Fruit fly (Drosophila melanogaster): ENCODE data around the gene CG2258.

Gene CG2258

dm6 chrX:8100026-8100825 is 1.7 kb downstream of the CG2258 start (continued):
- TF ChIP-seq jumu (GFP tag; optimal IDR thresholded peaks at IDR 0.05) (peak; percentile 49), wek (GFP tag; optimal IDR thresholded peaks at IDR 0.05) (no peak), CG17328 (GFP tag; IDR thresholded peaks at IDR 0.05) (peak; percentile 88), CrebB (tag; optimal IDR thresholded peaks at IDR 0.05) (peak; percentile 74), CG9215 (GFP tag; IDR thresholded peaks at IDR 0.05) (peak; percentile 67), E2f2 (GFP tag; IDR thresholded peaks at IDR 0.05) (peak; percentile 72), bigmax (GFP tag; optimal IDR thresholded peaks at IDR 0.05) (no peak), CG13123 (GFP tag; optimal IDR thresholded peaks at IDR 0.05) (peak; percentile 45), CG2129 (GFP tag; IDR thresholded peaks at IDR 0.05; ENCODE audit: partially characterized antibody) (no peak), HLH54F (GFP tag; optimal IDR thresholded peaks at IDR 0.05) (peak; percentile 49), Drgx (GFP tag; IDR thresholded peaks at IDR 0.05) (peak; percentile 91), unc-4 (GFP tag; IDR thresholded peaks at IDR 0.05; ENCODE audit: partially characterized antibody) (no peak), CG43689 (GFP tag; IDR thresholded peaks at IDR 0.05) (peak; percentile 63), chn (GFP tag; optimal IDR thresholded peaks at IDR 0.05) (peak; percentile 67), CG6854 (GFP tag; optimal IDR thresholded peaks at IDR 0.05) (peak; percentile 81), dm (GFP tag; optimal IDR thresholded peaks at IDR 0.05) (peak; percentile 27), Opbp (GFP tag; IDR thresholded peaks at IDR 0.05; ENCODE audit: partially characterized antibody) (no peak), dysf (GFP tag; IDR thresholded peaks at IDR 0.05) (peak; percentile 90), CG18764 (GFP tag; optimal IDR thresholded peaks at IDR 0.05) (peak; percentile 34), oc (tag; optimal IDR thresholded peaks at IDR 0.05) (peak; percentile 85), Mad (GFP tag; optimal IDR thresholded peaks at IDR 0.05) (peak; percentile 17), CoRest (tag; optimal IDR thresholded peaks at IDR 0.05) (peak; percentile 77), CG9817 (tag; optimal IDR thresholded peaks at IDR 0.05) (peak; percentile 57), Ravus (GFP tag; IDR thresholded peaks at IDR 0.05) (peak; percentile 67; the same call in 1 of the 2 replicates), Trl (optimal IDR thresholded peaks at IDR 0.05) (peak; percentile 60 to 61), Trl (GFP tag; optimal IDR thresholded peaks at IDR 0.05) (peak; percentile 49), dimm (GFP tag; IDR thresholded peaks at IDR 0.05) (0 out of 2 replicates have a peak, but pooled peaks have one; percentile 48), CG7987 (GFP tag; optimal IDR thresholded peaks at IDR 0.05) (peak; percentile 59), Ada2b (GFP tag; IDR thresholded peaks at IDR 0.05) (peak; percentile 88), CG10654 (GFP tag; optimal IDR thresholded peaks at IDR 0.05) (peak; percentile 65), Oli (tag; optimal IDR thresholded peaks at IDR 0.05) (peak; percentile 82), ac (GFP tag; optimal IDR thresholded peaks at IDR 0.05) (no peak), CG15514 (GFP tag; optimal IDR thresholded peaks at IDR 0.05) (peak; percentile 97), Max (GFP tag; optimal IDR thresholded peaks at IDR 0.05) (peak; percentile 68), lola (GFP tag; optimal IDR thresholded peaks at IDR 0.05) (peak in 1 of 3 experiments; percentile 64), CHES-1-like (GFP tag; optimal IDR thresholded peaks at IDR 0.05) (peak; percentile 29), Usf (GFP tag; optimal IDR thresholded peaks at IDR 0.05) (peak; percentile 27), CG14710 (tag; optimal IDR thresholded peaks at IDR 0.05) (peak; percentile 68), CG17829 (tag; optimal IDR thresholded peaks at IDR 0.05) (peak; percentile 66), CG9609 (GFP tag; optimal IDR thresholded peaks at IDR 0.05) (peak; percentile 13), bbx (GFP tag; IDR thresholded peaks at IDR 0.05; ENCODE audit: partially characterized antibody) (no peak), CG17385 (GFP tag; optimal IDR thresholded peaks at IDR 0.05) (peak; percentile 82), phol (tag; optimal IDR thresholded peaks at IDR 0.05) (peak; percentile 81), vvl (GFP tag; IDR thresholded peaks at IDR 0.05) (peak; percentile 92), bsh (GFP tag; optimal IDR thresholded peaks at IDR 0.05) (peak; percentile 62 to 90), vnd (GFP tag; IDR thresholded peaks at IDR 0.05; ENCODE audit: partially characterized antibody) (no peak), CG1024 (GFP tag; IDR thresholded peaks at IDR 0.05) (peak; percentile 62), Chrac-16 (GFP tag; optimal IDR thresholded peaks at IDR 0.05) (peak; percentile 69), H2.0 (GFP tag; IDR thresholded peaks at IDR 0.05) (peak; percentile 82)

Data from whole organism, embryonic.